Worm (Caenorhabditis elegans): ENCODE results near the gene R04E5.7.

DNA sequence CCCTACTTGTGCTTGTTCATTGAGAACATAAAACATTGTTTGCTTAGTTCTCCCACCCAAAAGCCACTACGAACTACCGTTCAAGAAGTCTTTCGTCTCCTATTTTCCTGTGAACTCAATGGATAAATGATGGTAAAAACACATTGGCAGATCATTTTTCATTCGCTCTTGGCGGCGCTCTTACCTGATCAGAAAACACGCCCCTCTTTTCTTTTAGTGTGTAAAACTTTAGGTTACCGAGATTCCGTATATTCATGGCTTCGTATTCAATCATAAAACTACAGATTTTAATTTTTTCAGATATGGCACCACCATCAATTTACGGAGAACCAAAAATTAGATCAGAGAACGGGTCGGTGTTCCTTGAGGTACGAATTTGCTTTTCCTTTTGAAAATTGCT, 33.5 kb downstream of the R04E5.7 start, which contains the start of gene zig-12:
- TF ChIP-seq ama-1 (optimal IDR thresholded peaks at IDR 0.05), result no peak
- no peak for TF ChIP-seq unc-86 (tag; optimal IDR thresholded peaks at IDR 0.05)
- TF ChIP-seq ets-4 (tag; optimal IDR thresholded peaks at IDR 0.05), result no peak
- TF ChIP-seq ceh-24 (tag; optimal IDR thresholded peaks at IDR 0.05), result no peak
- no peak for TF ChIP-seq sox-4 (tag; optimal IDR thresholded peaks at IDR 0.05)
- TF ChIP-seq dve-1 (tag; optimal IDR thresholded peaks at IDR 0.05), result no peak
- no peak for TF ChIP-seq nfya-1 (tag; optimal IDR thresholded peaks at IDR 0.05)
- no peak for TF ChIP-seq pha-4 (tag; optimal IDR thresholded peaks at IDR 0.05)
- no peak for TF ChIP-seq syd-9 (tag; optimal IDR thresholded peaks at IDR 0.05)
- no peak for TF ChIP-seq pqm-1 (tag; optimal IDR thresholded peaks at IDR 0.05)
- TF ChIP-seq C08G9.2 (tag; optimal IDR thresholded peaks at IDR 0.05), result no peak
- no peak for TF ChIP-seq lim-6 (tag; optimal IDR thresholded peaks at IDR 0.05)
- TF ChIP-seq ceh-6 (GFP tag; optimal IDR thresholded peaks at IDR 0.05), result no peak
